Worm (Caenorhabditis elegans) whole organism, L1 larva: ENCODE data around the gene din-1.

Experiments used
- C16A3.4 ChIP-seq: fragments of 150-350 bp; optimal IDR thresholded peaks from 2 replicates; lab custom pipeline; 2014; ENCODE audit warnings: missing biosample characterization, missing genetic modification characterization
- C34B4.2 ChIP-seq: sonication (generic microtip); optimal IDR thresholded peaks from 2 replicates; lab custom pipeline; 2017; ENCODE audit warnings: mild to moderate bottlenecking, missing genetic modification characterization, missing compliant biosample characterization
- F16B12.6 ChIP-seq: fragments of 150-350 bp; optimal IDR thresholded peaks from 2 replicates; lab custom pipeline; 2014; ENCODE audit warnings: missing biosample characterization, missing genetic modification characterization
- blmp-1 ChIP-seq: fragments of 150-350 bp; optimal IDR thresholded peaks from 2 replicates; lab custom pipeline; 2014; ENCODE audit warnings: missing biosample characterization, missing genetic modification characterization
- ceh-8 ChIP-seq: fragments of 200-800 bp; sonication (Bioruptor generic); optimal IDR thresholded peaks from 2 replicates; lab custom pipeline; 2018; ENCODE audit warnings: mild to moderate bottlenecking, missing genetic modification characterization, moderate library complexity, missing compliant biosample characterization
- ceh-82 ChIP-seq, 3 experiments: fragments of 150-350 bp in 1 of 3; sonication (generic microtip) in 2 of 3; optimal IDR thresholded peaks; 2 replicates each; lab custom pipeline; 2014 to 2017; ENCODE audit warnings: missing biosample characterization in 3 of 3, missing genetic modification characterization in 3 of 3
- ceh-90 ChIP-seq: sonication (generic microtip); optimal IDR thresholded peaks from 2 replicates; lab custom pipeline; 2016; ENCODE audit warnings: missing genetic modification characterization, missing compliant biosample characterization
- dpl-1 ChIP-seq, 3 experiments: fragments of 150-350 bp in 2 of 3; sonication (generic microtip) in 1 of 3; optimal IDR thresholded peaks; 2 replicates each; lab custom pipeline; 2014 to 2017; ENCODE audit warnings: missing biosample characterization in 3 of 3, missing genetic modification characterization in 3 of 3, missing genetic modification reagents in 3 of 3
- dsc-1 ChIP-seq: sonication (generic microtip); optimal IDR thresholded peaks from 2 replicates; lab custom pipeline; 2016; ENCODE audit warnings: mild to moderate bottlenecking, missing genetic modification characterization, missing compliant biosample characterization
- efl-1 ChIP-seq, 4 experiments: fragments of 150-350 bp; optimal IDR thresholded peaks in 3 of 4; peaks in 1 of 4; 1 replicate in 1 of 4; 2 replicates in 3 of 4; lab custom pipeline; 2014; ENCODE audit warnings: missing biosample characterization in 2 of 4, missing genetic modification characterization in 2 of 4, missing genetic modification reagents in 2 of 4
- efl-3 ChIP-seq: fragments of 200-800 bp; sonication (Bioruptor generic); optimal IDR thresholded peaks from 2 replicates; lab custom pipeline; 2018; ENCODE audit warnings: mild to moderate bottlenecking, missing genetic modification characterization, missing compliant biosample characterization
- egl-27 ChIP-seq, 2 experiments: fragments of 150-350 bp in 1 of 2; sonication (generic microtip); optimal IDR thresholded peaks; 3 replicates each; lab custom pipeline; 2017 to 2018; ENCODE audit warnings: missing biosample characterization in 2 of 2, missing genetic modification characterization in 2 of 2, missing genetic modification reagents in 2 of 2
- elt-2 ChIP-seq: sonication (generic microtip); optimal IDR thresholded peaks from 2 replicates; lab custom pipeline; 2016; ENCODE audit warnings: missing genetic modification characterization, mild to moderate bottlenecking, inconsistent platforms, missing compliant biosample characterization, missing genetic modification reagents
- elt-3 ChIP-seq, 6 experiments: fragments of 150-350 bp in 1 of 6; sonication (generic microtip); optimal IDR thresholded peaks; 2 replicates each; lab custom pipeline; 2017 to 2018; ENCODE audit warnings: missing biosample characterization in 6 of 6, missing genetic modification characterization in 6 of 6, inconsistent platforms in 1 of 6
- fkh-8 ChIP-seq: sonication (generic microtip); optimal IDR thresholded peaks from 2 replicates; lab custom pipeline; 2016; ENCODE audit warnings: mild to moderate bottlenecking, missing genetic modification characterization, missing compliant biosample characterization
- fos-1 ChIP-seq: fragments of 150-350 bp; optimal IDR thresholded peaks from 2 replicates; lab custom pipeline; 2014; ENCODE audit warnings: missing biosample characterization, missing genetic modification characterization
- grh-1 ChIP-seq: fragments of 200-800 bp; sonication (Bioruptor generic); IDR thresholded peaks from 2 replicates; pipeline ENCODE4 v1.3.6; 2022; ENCODE audit warnings: missing genetic modification reagents, missing genetic modification characterization, missing compliant biosample characterization
- hlh-17 ChIP-seq: fragments of 200-800 bp; sonication (Bioruptor generic); optimal IDR thresholded peaks from 2 replicates; lab custom pipeline; 2018; ENCODE audit warnings: missing genetic modification characterization, mild to moderate bottlenecking, missing compliant biosample characterization, moderate library complexity, borderline replicate concordance
- hlh-4 ChIP-seq: sonication (generic microtip); optimal IDR thresholded peaks from 2 replicates; lab custom pipeline; 2016; ENCODE audit warnings: mild to moderate bottlenecking, missing genetic modification characterization, missing compliant biosample characterization
- isw-1 ChIP-seq: fragments of 200-800 bp; sonication (Bioruptor generic); IDR thresholded peaks from 2 replicates; pipeline ENCODE4 v1.3.6; 2022; ENCODE audit warnings: missing genetic modification characterization, missing compliant biosample characterization
- lin-13 ChIP-seq: fragments of 150-350 bp; optimal IDR thresholded peaks from 2 replicates; lab custom pipeline; 2014; ENCODE audit warnings: missing biosample characterization, missing genetic modification reagents, missing genetic modification characterization
- lin-14 ChIP-seq: fragments of 200-800 bp; sonication (Bioruptor generic); optimal IDR thresholded peaks from 2 replicates; lab custom pipeline; 2018; ENCODE audit warnings: mild to moderate bottlenecking, missing genetic modification characterization, moderate library complexity, missing compliant biosample characterization
- lin-15B ChIP-seq: fragments of 150-350 bp; sonication (generic microtip); optimal IDR thresholded peaks from 3 replicates; lab custom pipeline; 2014; ENCODE audit warnings: missing biosample characterization, missing genetic modification characterization
- lin-35 ChIP-seq, 2 experiments: fragments of 150-350 bp; optimal IDR thresholded peaks; 2 replicates each; lab custom pipeline; 2014; ENCODE audit warnings: missing biosample characterization in 2 of 2, missing genetic modification characterization in 2 of 2, missing genetic modification reagents in 2 of 2
- lsy-2 ChIP-seq, 2 experiments: fragments of 150-350 bp; optimal IDR thresholded peaks; 2 replicates each; lab custom pipeline; 2014; ENCODE audit warnings: missing biosample characterization in 2 of 2, missing genetic modification characterization in 2 of 2
- mab-9 ChIP-seq: fragments of 200-800 bp; sonication (Bioruptor generic); IDR thresholded peaks from 2 replicates; pipeline ENCODE4 v1.3.6; 2022; ENCODE audit warnings: missing genetic modification reagents, missing genetic modification characterization, missing compliant biosample characterization
- mdl-1 ChIP-seq, 2 experiments: fragments of 150-350 bp; optimal IDR thresholded peaks; 2 replicates each; lab custom pipeline; 2014 to 2017; ENCODE audit warnings: missing biosample characterization in 2 of 2, missing genetic modification characterization in 2 of 2, inconsistent platforms in 1 of 2
- mep-1 ChIP-seq: fragments of 150-350 bp; optimal IDR thresholded peaks from 2 replicates; lab custom pipeline; 2014; ENCODE audit warnings: missing biosample characterization, missing genetic modification characterization
- nhr-12 ChIP-seq: sonication (generic microtip); optimal IDR thresholded peaks from 2 replicates; lab custom pipeline; 2017; ENCODE audit warnings: missing biosample characterization, missing genetic modification characterization
- nhr-19 ChIP-seq: fragments of 200-800 bp; sonication (Bioruptor generic); conservative IDR thresholded peaks from 2 replicates; pipeline ENCODE4 v1.3.6; 2022; ENCODE audit warnings: missing genetic modification characterization, missing compliant biosample characterization
- nhr-20 ChIP-seq: sonication (generic microtip); optimal IDR thresholded peaks from 2 replicates; lab custom pipeline; 2016; ENCODE audit warnings: mild to moderate bottlenecking, missing genetic modification characterization, missing compliant biosample characterization
- nhr-237 ChIP-seq: fragments of 150-350 bp; optimal IDR thresholded peaks from 2 replicates; lab custom pipeline; 2014; ENCODE audit warnings: missing biosample characterization, missing genetic modification characterization
- nhr-47 ChIP-seq: sonication (generic microtip); optimal IDR thresholded peaks from 2 replicates; lab custom pipeline; 2016; ENCODE audit warnings: mild to moderate bottlenecking, missing genetic modification characterization, moderate library complexity, missing compliant biosample characterization
- nhr-71 ChIP-seq: sonication (generic microtip); optimal IDR thresholded peaks from 2 replicates; lab custom pipeline; 2016; ENCODE audit warnings: mild to moderate bottlenecking, missing genetic modification characterization, moderate library complexity, missing compliant biosample characterization
- nhr-77 ChIP-seq: fragments of 150-350 bp; optimal IDR thresholded peaks from 2 replicates; lab custom pipeline; 2014; ENCODE audit warnings: missing biosample characterization, missing genetic modification characterization
- nhr-84 ChIP-seq: sonication (generic microtip); optimal IDR thresholded peaks from 2 replicates; lab custom pipeline; 2017; ENCODE audit warnings: missing biosample characterization, missing genetic modification characterization
- nhr-85 ChIP-seq: sonication (generic microtip); peaks from one replicate; lab custom pipeline; 2016; ENCODE audit warnings: missing genetic modification characterization, inconsistent platforms, missing compliant biosample characterization
- nhr-90 ChIP-seq: sonication (generic microtip); optimal IDR thresholded peaks from 2 replicates; lab custom pipeline; 2016; ENCODE audit warnings: mild to moderate bottlenecking, missing genetic modification characterization, missing compliant biosample characterization; ENCODE audit not compliant: poor library complexity
- rnt-1 ChIP-seq: sonication (generic microtip); optimal IDR thresholded peaks from 2 replicates; lab custom pipeline; 2016; ENCODE audit warnings: mild to moderate bottlenecking, missing genetic modification characterization, moderate library complexity, missing compliant biosample characterization
- skn-1 ChIP-seq: fragments of 150-350 bp; optimal IDR thresholded peaks from 2 replicates; lab custom pipeline; 2014; ENCODE audit warnings: missing biosample characterization, missing genetic modification characterization
- snu-23 ChIP-seq: sonication (generic microtip); optimal IDR thresholded peaks from 2 replicates; lab custom pipeline; 2016; ENCODE audit warnings: missing genetic modification characterization, missing compliant biosample characterization
- swsn-7 ChIP-seq: sonication (generic microtip); optimal IDR thresholded peaks from 2 replicates; lab custom pipeline; 2016; ENCODE audit warnings: missing genetic modification characterization, missing compliant biosample characterization
- tbx-2 ChIP-seq: sonication (generic microtip); optimal IDR thresholded peaks from 2 replicates; lab custom pipeline; 2016; ENCODE audit warnings: missing genetic modification characterization, missing compliant biosample characterization
- unc-130 ChIP-seq: fragments of 150-350 bp; optimal IDR thresholded peaks from 2 replicates; lab custom pipeline; 2017; ENCODE audit warnings: missing biosample characterization, missing genetic modification characterization, inconsistent platforms
- unc-86 ChIP-seq: sonication (generic microtip); optimal IDR thresholded peaks from 2 replicates; lab custom pipeline; 2016; ENCODE audit warnings: missing genetic modification characterization, missing compliant biosample characterization
- xbp-1 ChIP-seq: sonication (generic microtip); optimal IDR thresholded peaks from 2 replicates; lab custom pipeline; 2016; ENCODE audit warnings: missing genetic modification characterization, missing compliant biosample characterization
- ztf-11 ChIP-seq, 2 experiments: sonication (generic microtip); optimal IDR thresholded peaks; 2 replicates each; lab custom pipeline; 2016 to 2017; ENCODE audit warnings: missing genetic modification characterization in 2 of 2, missing biosample characterization in 1 of 2, missing compliant biosample characterization in 1 of 2
- ztf-4 ChIP-seq: fragments of 150-350 bp; optimal IDR thresholded peaks from 2 replicates; lab custom pipeline; 2014; ENCODE audit warnings: missing biosample characterization, missing genetic modification characterization

Gene din-1

DNA sequence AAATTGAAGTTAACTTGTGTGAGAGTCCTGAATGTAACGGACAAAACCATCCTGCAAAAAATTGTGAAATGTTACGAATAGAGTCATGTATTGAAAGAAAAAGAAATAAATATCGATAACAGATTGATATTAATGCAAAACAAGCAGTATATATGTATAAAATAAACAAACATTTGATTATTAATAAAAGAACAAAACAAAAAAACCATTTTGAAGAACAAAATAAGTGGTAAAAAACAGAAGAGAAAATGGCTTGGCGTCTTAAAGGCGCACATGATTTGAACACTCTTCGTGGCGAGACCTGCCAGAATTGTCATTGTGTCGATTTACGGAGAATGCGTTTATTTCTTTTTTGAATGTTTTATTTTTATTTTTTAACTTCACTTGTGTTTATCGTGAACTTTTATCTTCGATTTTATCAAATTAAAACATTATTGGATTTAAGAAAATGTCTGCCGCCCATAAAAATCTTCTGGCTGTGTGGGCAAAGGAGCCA is 19.3 kb upstream of the din-1 start, which contains the start of the genes rad-23 and rpn-12:
Gene rad-23, minus strand, starts transcription at position 51 of the 496 bp plus-strand sequence.
Gene rpn-12, plus strand, starts transcription at position 446 of the 496 bp plus-strand sequence.
- TF ChIP-seq mep-1 (tag; lab: Kevin White, UChicago) (peak; percentile 87), lin-14 (peak; percentile 61), rnt-1 (peak; percentile 50), tbx-2 (tag; lab: Kevin White, UChicago) (peak; percentile 41), unc-130 (tag; lab: Kevin White, UChicago) (peak; percentile 60), fkh-8 (tag; lab: Kevin White, UChicago) (peak; percentile 11), snu-23 (peak; percentile 69), lin-13 (GFP tag; lab: Kevin White, UChicago) (no peak), nhr-20 (peak; percentile 36), ztf-4 (tag; lab: Kevin White, UChicago) (no peak), nhr-47 (peak; percentile 48), blmp-1 (peak; percentile 75), unc-86 (tag; lab: Kevin White, UChicago) (peak; percentile 21), elt-3 (tag; optimal IDR thresholded peaks at IDR 0.05; lab: Kevin White, UChicago) (peak in 2 of 6 experiments; percentile 12 to 47), lsy-2 (tag; optimal IDR thresholded peaks at IDR 0.05; lab: Kevin White, UChicago) (peak; percentile 76 to 91), dsc-1 (tag; lab: Kevin White, UChicago) (peak; percentile 19), dpl-1 (GFP tag; optimal IDR thresholded peaks at IDR 0.05; lab: Kevin White, UChicago) (peak; percentile 59 to 75 (median 65)), nhr-71 (peak; percentile 66), fos-1 (peak; percentile 15), nhr-77 (tag; lab: Kevin White, UChicago) (peak; percentile 59), hlh-17 (GFP tag; lab: Kevin White, UChicago) (no peak), lin-15B (tag; lab: Kevin White, UChicago) (peak; percentile 60), xbp-1 (tag; lab: Kevin White, UChicago) (peak; percentile 51), skn-1 (peak; percentile 100), nhr-237 (no peak), mdl-1 (tag; optimal IDR thresholded peaks at IDR 0.05; lab: Kevin White, UChicago) (peak in 1 of 2 experiments; percentile 22), ceh-90 (no peak), ceh-82 (tag; optimal IDR thresholded peaks at IDR 0.05; lab: Kevin White, UChicago) (peak in 2 of 3 experiments; percentile 31 to 53), ztf-11 (tag; optimal IDR thresholded peaks at IDR 0.05; lab: Kevin White, UChicago) (no peak), lin-35 (GFP tag; optimal IDR thresholded peaks at IDR 0.05; lab: Kevin White, UChicago) (peak; percentile 77 to 85), efl-1 (optimal IDR thresholded peaks at IDR 0.05; lab: Kevin White, UChicago) (peak; percentile 72 to 75), efl-1 (GFP tag; optimal IDR thresholded peaks at IDR 0.05 in 1 of 2; lab: Kevin White, UChicago) (peak; percentile 65 to 93), mab-9 (GFP tag; lab: Robert Waterston, UW) (no peak), nhr-90 (tag; lab: Kevin White, UChicago) (peak; percentile 24), F16B12.6 (tag; lab: Kevin White, UChicago) (peak; percentile 30), swsn-7 (peak; percentile 39), C16A3.4 (tag; lab: Kevin White, UChicago) (peak; percentile 70), nhr-19 (GFP tag; lab: Robert Waterston, UW) (no peak; the same call in 1 of the 2 replicates), elt-2 (tag; lab: Kevin White, UChicago) (no peak), isw-1 (GFP tag; lab: Robert Waterston, UW) (peak; percentile 37; the same call in 1 of the 2 replicates), nhr-12 (tag; lab: Kevin White, UChicago) (no peak), nhr-85 (tag; lab: Kevin White, UChicago) (peak; percentile 73)

ce11 chrII:11652125-11652524 is 18.7 kb upstream of the din-1 start:
- TF ChIP-seq C16A3.4 (tag; lab: Kevin White, UChicago), result no peak
- no peak for TF ChIP-seq C34B4.2 (tag; lab: Kevin White, UChicago)
- TF ChIP-seq efl-3 (GFP tag; lab: Kevin White, UChicago), result no peak
- TF ChIP-seq grh-1 (GFP tag; lab: Robert Waterston, UW), result no peak
- TF ChIP-seq hlh-4 (tag; lab: Kevin White, UChicago), result no peak
- no peak for TF ChIP-seq nhr-12 (tag; lab: Kevin White, UChicago)
- no peak for TF ChIP-seq nhr-85 (tag; lab: Kevin White, UChicago)
- TF ChIP-seq ceh-82 (tag; optimal IDR thresholded peaks at IDR 0.05; lab: Kevin White, UChicago), result no peak
- no peak for TF ChIP-seq unc-130 (tag; lab: Kevin White, UChicago)
- TF ChIP-seq nhr-84 (tag; lab: Kevin White, UChicago), result no peak
- no peak for TF ChIP-seq elt-3 (tag; optimal IDR thresholded peaks at IDR 0.05; lab: Kevin White, UChicago)
- no peak for TF ChIP-seq lin-13 (GFP tag; lab: Kevin White, UChicago)
- no peak for TF ChIP-seq rnt-1
- no peak for TF ChIP-seq ceh-8 (GFP tag; lab: Kevin White, UChicago)
- TF ChIP-seq lin-35 (GFP tag; optimal IDR thresholded peaks at IDR 0.05; lab: Kevin White, UChicago), result no peak
- TF ChIP-seq egl-27 (tag; optimal IDR thresholded peaks at IDR 0.05; lab: Kevin White, UChicago), result no peak
- TF ChIP-seq, all 84 proteins: peak for 0
